Fruit fly (Drosophila melanogaster) whole organism, embryonic: ENCODE results near the gene dsd.

Source experiments
- Adf1 ChIP-seq: fragments of 200-800 bp; sonication (Bioruptor generic); IDR thresholded peaks from 2 replicates; pipeline ENCODE4 v1.3.6; 2022; ENCODE audit warnings: missing biosample characterization, missing genetic modification characterization
- Aef1 ChIP-seq: fragments of 200-800 bp; sonication (Bioruptor generic); IDR thresholded peaks from 3 replicates; pipeline ENCODE4 v1.3.6; 2022; ENCODE audit warnings: missing biosample characterization, missing genetic modification characterization
- Atf3 ChIP-seq: fragments of 200-800 bp; sonication (Bioruptor generic); optimal IDR thresholded peaks from 3 replicates; lab custom pipeline; 2016; ENCODE audit warnings: missing biosample characterization, missing genetic modification characterization
- CG10274 ChIP-seq: fragments of 200-800 bp; sonication (Bioruptor generic); optimal IDR thresholded peaks from 3 replicates; lab custom pipeline; 2017; ENCODE audit warnings: missing biosample characterization, mild to moderate bottlenecking, missing genetic modification characterization
- CG11456 ChIP-seq: fragments of 200-800 bp; sonication (Bioruptor generic); IDR thresholded peaks from 3 replicates; pipeline ENCODE4 v1.3.6; 2022; ENCODE audit warnings: missing biosample characterization, missing genetic modification characterization
- CG13123 ChIP-seq: fragments of 200-800 bp; sonication (Bioruptor generic); optimal IDR thresholded peaks from 2 replicates; lab custom pipeline; 2016; ENCODE audit warnings: missing biosample characterization, missing genetic modification characterization
- CG13424 ChIP-seq: fragments of 200-800 bp; sonication (Bioruptor generic); optimal IDR thresholded peaks from 2 replicates; lab custom pipeline; 2019; ENCODE audit warnings: missing biosample characterization, mild to moderate bottlenecking, missing genetic modification characterization, moderate library complexity
- CG14710 ChIP-seq: fragments of 200-800 bp; sonication (Bioruptor generic); optimal IDR thresholded peaks from 3 replicates; lab custom pipeline; 2019; ENCODE audit warnings: missing biosample characterization, mild to moderate bottlenecking, missing genetic modification characterization, moderate library complexity
- CG17328 ChIP-seq: fragments of 200-800 bp; sonication (Bioruptor generic); IDR thresholded peaks from 2 replicates; pipeline ENCODE4 v1.3.6; 2022; ENCODE audit warnings: missing biosample characterization, missing genetic modification characterization
- CG31365 ChIP-seq: fragments of 200-800 bp; sonication (Bioruptor generic); optimal IDR thresholded peaks from 2 replicates; lab custom pipeline; 2018; ENCODE audit warnings: missing biosample characterization, mild to moderate bottlenecking, missing genetic modification characterization
- CG34376 ChIP-seq: fragments of 200-800 bp; sonication (Bioruptor generic); optimal IDR thresholded peaks from 2 replicates; lab custom pipeline; 2018; ENCODE audit warnings: missing biosample characterization, mild to moderate bottlenecking, missing genetic modification characterization
- CG5180 ChIP-seq: fragments of 200-800 bp; sonication (Bioruptor generic); optimal IDR thresholded peaks from 3 replicates; lab custom pipeline; 2017; ENCODE audit warnings: missing biosample characterization, missing genetic modification characterization, mild to moderate bottlenecking, moderate library complexity, missing genetic modification reagents
- CG5245 ChIP-seq: fragments of 200-800 bp; sonication (Bioruptor generic); optimal IDR thresholded peaks from 3 replicates; lab custom pipeline; 2016; ENCODE audit warnings: missing biosample characterization, missing genetic modification characterization
- CG6765 ChIP-seq: fragments of 200-800 bp; sonication (Bioruptor generic); optimal IDR thresholded peaks from 3 replicates; lab custom pipeline; 2017; ENCODE audit warnings: missing biosample characterization, mild to moderate bottlenecking, missing genetic modification characterization
- CG7372 ChIP-seq: fragments of 200-800 bp; sonication (Bioruptor generic); IDR thresholded peaks from 2 replicates; pipeline ENCODE4 v1.3.6; 2022; ENCODE audit warnings: missing biosample characterization, missing genetic modification characterization
- CG7987 ChIP-seq: fragments of 200-800 bp; sonication (Bioruptor generic); optimal IDR thresholded peaks from 2 replicates; lab custom pipeline; 2018; ENCODE audit warnings: missing biosample characterization, mild to moderate bottlenecking, missing genetic modification characterization, moderate library complexity
- CG9437 ChIP-seq: fragments of 200-800 bp; sonication (Bioruptor generic); optimal IDR thresholded peaks from 2 replicates; lab custom pipeline; 2018; ENCODE audit warnings: missing biosample characterization, mild to moderate bottlenecking, missing genetic modification characterization
- Ets65A ChIP-seq: fragments of 200-800 bp; sonication (Bioruptor generic); peaks from one replicate; lab custom pipeline; 2016; ENCODE audit warnings: missing biosample characterization, missing genetic modification characterization
- H2.0 ChIP-seq: fragments of 200-800 bp; sonication (Bioruptor generic); IDR thresholded peaks from 2 replicates; pipeline ENCODE4 v1.3.6; 2022; ENCODE audit warnings: missing biosample characterization, missing genetic modification characterization
- HLH4C ChIP-seq: fragments of 200-800 bp; sonication (Bioruptor generic); IDR thresholded peaks from 3 replicates; pipeline ENCODE4 v1.3.6; 2022; ENCODE audit warnings: missing biosample characterization, missing genetic modification characterization; ENCODE audit not compliant: partially characterized antibody
- HmgZ ChIP-seq: fragments of 200-800 bp; sonication (Bioruptor generic); optimal IDR thresholded peaks from 2 replicates; lab custom pipeline; 2018; ENCODE audit warnings: missing biosample characterization, mild to moderate bottlenecking, missing genetic modification characterization
- Hr3 ChIP-seq: fragments of 200-800 bp; sonication (Bioruptor generic); optimal IDR thresholded peaks from 3 replicates; lab custom pipeline; 2016; ENCODE audit warnings: missing biosample characterization, missing genetic modification characterization
- Hsf ChIP-seq: fragments of 200-800 bp; sonication (Bioruptor generic); optimal IDR thresholded peaks from 3 replicates; lab custom pipeline; 2016; ENCODE audit warnings: missing biosample characterization, missing genetic modification characterization
- Neu2 ChIP-seq: fragments of 200-800 bp; sonication (Bioruptor generic); optimal IDR thresholded peaks from 3 replicates; lab custom pipeline; 2016; ENCODE audit warnings: missing biosample characterization, missing genetic modification characterization, borderline replicate concordance
- PHDP ChIP-seq: fragments of 200-800 bp; sonication (Bioruptor generic); optimal IDR thresholded peaks from 3 replicates; lab custom pipeline; 2018; ENCODE audit warnings: missing biosample characterization, mild to moderate bottlenecking, missing genetic modification characterization, moderate library complexity
- Scr ChIP-seq: fragments of 200-800 bp; sonication (Bioruptor generic); IDR thresholded peaks from 2 replicates; pipeline ENCODE4 v1.3.6; 2022; ENCODE audit warnings: missing biosample characterization, missing genetic modification characterization; ENCODE audit not compliant: partially characterized antibody
- Side ChIP-seq: fragments of 200-800 bp; sonication (Bioruptor generic); optimal IDR thresholded peaks from 2 replicates; lab custom pipeline; 2016; ENCODE audit warnings: missing biosample characterization, missing genetic modification characterization
- Sox100B ChIP-seq: fragments of 200-800 bp; sonication (Bioruptor generic); optimal IDR thresholded peaks from 3 replicates; lab custom pipeline; 2018; ENCODE audit warnings: missing biosample characterization, mild to moderate bottlenecking, missing genetic modification characterization
- Sry-β ChIP-seq: fragments of 200-800 bp; sonication (Bioruptor generic); optimal IDR thresholded peaks from 2 replicates; lab custom pipeline; 2018; ENCODE audit warnings: missing biosample characterization, mild to moderate bottlenecking, missing genetic modification characterization, moderate library complexity
- Sry-δ ChIP-seq: fragments of 200-800 bp; sonication (Bioruptor generic); optimal IDR thresholded peaks from 2 replicates; lab custom pipeline; 2016; ENCODE audit warnings: missing biosample characterization, missing genetic modification characterization
- Ssrp ChIP-seq: fragments of 200-800 bp; sonication (Bioruptor generic); optimal IDR thresholded peaks from 2 replicates; lab custom pipeline; 2018; ENCODE audit warnings: missing biosample characterization, mild to moderate bottlenecking, missing genetic modification characterization, moderate library complexity
- Taf1 ChIP-seq: fragments of 200-800 bp; sonication (Bioruptor generic); IDR thresholded peaks from 2 replicates; pipeline ENCODE4 v1.3.6; 2022; ENCODE audit warnings: missing biosample characterization, missing genetic modification characterization
- Tbp ChIP-seq: fragments of >200 bp; optimal IDR thresholded peaks from 2 replicates; lab custom pipeline; 2018; ENCODE audit warnings: missing biosample characterization, missing genetic modification characterization
- ap ChIP-seq: fragments of 200-800 bp; sonication (Bioruptor generic); IDR thresholded peaks from 2 replicates; pipeline ENCODE4 v1.3.6; 2022; ENCODE audit warnings: missing biosample characterization, missing genetic modification characterization
- ato ChIP-seq: fragments of 200-800 bp; sonication (Bioruptor generic); IDR thresholded peaks from 2 replicates; pipeline ENCODE4 v1.3.6; 2022; ENCODE audit warnings: missing biosample characterization, missing genetic modification characterization; ENCODE audit not compliant: partially characterized antibody
- az2 ChIP-seq: fragments of 200-800 bp; sonication (Bioruptor generic); optimal IDR thresholded peaks from 3 replicates; lab custom pipeline; 2016; ENCODE audit warnings: missing biosample characterization, missing genetic modification characterization
- cas ChIP-seq: fragments of 200-800 bp; sonication (Bioruptor generic); IDR thresholded peaks from 2 replicates; pipeline ENCODE4 v1.3.6; 2022; ENCODE audit warnings: missing biosample characterization, missing genetic modification characterization
- corto ChIP-seq: fragments of 200-800 bp; sonication (Bioruptor generic); optimal IDR thresholded peaks from 2 replicates; lab custom pipeline; 2016; ENCODE audit warnings: missing biosample characterization, mild to moderate bottlenecking, missing genetic modification characterization, moderate library complexity
- dysf ChIP-seq: fragments of 200-800 bp; sonication (Bioruptor generic); IDR thresholded peaks from 3 replicates; pipeline ENCODE4 v1.3.6; 2022; ENCODE audit warnings: missing biosample characterization, missing genetic modification characterization
- fu2 ChIP-seq: fragments of 200-800 bp; sonication (Bioruptor generic); optimal IDR thresholded peaks from 2 replicates; lab custom pipeline; 2016; ENCODE audit warnings: missing biosample characterization, missing genetic modification characterization
- h ChIP-seq: fragments of >200 bp; optimal IDR thresholded peaks from 2 replicates; lab custom pipeline; 2017
- jing ChIP-seq: fragments of 200-800 bp; sonication (Bioruptor generic); optimal IDR thresholded peaks from 2 replicates; lab custom pipeline; 2018; ENCODE audit warnings: missing biosample characterization, mild to moderate bottlenecking, missing genetic modification characterization
- lbe ChIP-seq: fragments of 200-800 bp; sonication (Bioruptor generic); optimal IDR thresholded peaks from 2 replicates; lab custom pipeline; 2016; ENCODE audit warnings: missing biosample characterization, mild to moderate bottlenecking, missing genetic modification characterization
- mam ChIP-seq: fragments of 200-800 bp; sonication (Bioruptor generic); optimal IDR thresholded peaks from 3 replicates; lab custom pipeline; 2016; ENCODE audit warnings: missing biosample characterization, missing genetic modification characterization
- onecut ChIP-seq: fragments of 200-800 bp; sonication (Bioruptor generic); IDR thresholded peaks from 2 replicates; pipeline ENCODE4 v1.3.6; 2022; ENCODE audit warnings: missing biosample characterization, missing genetic modification characterization
- slbo ChIP-seq: fragments of 200-800 bp; sonication (Bioruptor generic); IDR thresholded peaks from 2 replicates; pipeline ENCODE4 v1.3.6; 2022; ENCODE audit warnings: missing biosample characterization, missing genetic modification characterization
- slou ChIP-seq: fragments of 200-800 bp; sonication (Bioruptor generic); optimal IDR thresholded peaks from 3 replicates; lab custom pipeline; 2016; ENCODE audit warnings: missing biosample characterization, missing genetic modification characterization
- sqz ChIP-seq: fragments of 200-800 bp; sonication (Bioruptor generic); optimal IDR thresholded peaks from 3 replicates; lab custom pipeline; 2018; ENCODE audit warnings: missing biosample characterization, mild to moderate bottlenecking, missing genetic modification characterization
- ssp ChIP-seq: fragments of 200-800 bp; sonication (Bioruptor generic); IDR thresholded peaks from 2 replicates; pipeline ENCODE4 v1.3.6; 2022; ENCODE audit warnings: missing biosample characterization, missing genetic modification characterization
- trem ChIP-seq: fragments of 200-800 bp; optimal IDR thresholded peaks from 3 replicates; lab custom pipeline; 2019; ENCODE audit warnings: missing biosample characterization, mild to moderate bottlenecking, missing genetic modification characterization, moderate library complexity
- twi ChIP-seq: fragments of 200-800 bp; optimal IDR thresholded peaks from 2 replicates; lab custom pipeline; 2019; ENCODE audit warnings: missing biosample characterization, mild to moderate bottlenecking, missing genetic modification characterization, moderate library complexity
- wek ChIP-seq: fragments of 200-800 bp; sonication (Bioruptor generic); optimal IDR thresholded peaks from 3 replicates; lab custom pipeline; 2018; ENCODE audit warnings: missing biosample characterization, mild to moderate bottlenecking, missing genetic modification characterization, moderate library complexity
- zf30C ChIP-seq: fragments of 200-800 bp; sonication (Bioruptor generic); optimal IDR thresholded peaks from 3 replicates; lab custom pipeline; 2018; ENCODE audit warnings: missing biosample characterization, mild to moderate bottlenecking, missing genetic modification characterization

dsd gene

dm6 chr3R:27613814-27614213 is 6.6 kb upstream of the dsd start (continued):
- TF ChIP-seq ap (GFP tag; lab: Robert Waterston, UW): 0 out of 2 replicates have a peak, but pooled peaks have one; percentile 32
- TF ChIP-seq slou: no peak
- TF ChIP-seq lbe (GFP tag; lab: Kevin White, UChicago): no peak
- no peak for TF ChIP-seq trem (tag; lab: Kevin White, UChicago)
- TF ChIP-seq CG6765: no peak
- TF ChIP-seq HLH4C (GFP tag; lab: Robert Waterston, UW): no peak
- TF ChIP-seq CG34376 (GFP tag; lab: Kevin White, UChicago): no peak
- no peak for TF ChIP-seq CG9437 (GFP tag; lab: Kevin White, UChicago)
- no peak for TF ChIP-seq Aef1
- TF ChIP-seq slbo (GFP tag; lab: Robert Waterston, UW): peak; percentile 52
- TF ChIP-seq Atf3 (GFP tag; lab: Kevin White, UChicago): no peak
- TF ChIP-seq CG5180: no peak
- TF ChIP-seq Ssrp (tag; lab: Kevin White, UChicago): no peak
- TF ChIP-seq mam (GFP tag; lab: Kevin White, UChicago): no peak
- no peak for TF ChIP-seq Side (GFP tag; lab: Kevin White, UChicago)
- no peak for TF ChIP-seq ssp (GFP tag; lab: Robert Waterston, UW)
- no peak for TF ChIP-seq PHDP (tag; lab: Kevin White, UChicago)
- TF ChIP-seq HmgZ (tag; lab: Kevin White, UChicago): no peak
- TF ChIP-seq Adf1 (GFP tag; lab: Robert Waterston, UW): no peak
- TF ChIP-seq Tbp: no peak
- TF ChIP-seq Hr3 (GFP tag; lab: Kevin White, UChicago): no peak
- TF ChIP-seq Neu2: no peak
- TF ChIP-seq ato (GFP tag; lab: Robert Waterston, UW): no peak
- TF ChIP-seq Sox100B (GFP tag; lab: Kevin White, UChicago): no peak
- TF ChIP-seq h (lab: Kevin White, UChicago): no peak
- no peak for TF ChIP-seq CG13424 (tag; lab: Kevin White, UChicago)
- TF ChIP-seq wek (GFP tag; lab: Kevin White, UChicago): no peak
- TF ChIP-seq twi (tag; lab: Kevin White, UChicago): no peak
- TF ChIP-seq corto: no peak
- TF ChIP-seq CG14710: no peak
- no peak for TF ChIP-seq cas (GFP tag; lab: Robert Waterston, UW)
- TF ChIP-seq CG13123: no peak
- no peak for TF ChIP-seq Sry-δ (GFP tag; lab: Kevin White, UChicago)
- no peak for TF ChIP-seq Hsf (GFP tag; lab: Kevin White, UChicago)
- TF ChIP-seq CG7372 (GFP tag; lab: Robert Waterston, UW): 0 out of 2 replicates have a peak, but pooled peaks have one; percentile 8
- no peak for TF ChIP-seq CG17328 (GFP tag; lab: Robert Waterston, UW)
- no peak for TF ChIP-seq az2 (GFP tag; lab: Kevin White, UChicago)
- no peak for TF ChIP-seq zf30C (GFP tag; lab: Kevin White, UChicago)
- TF ChIP-seq fu2: no peak
- TF ChIP-seq onecut: no peak
- no peak for TF ChIP-seq CG11456 (GFP tag; lab: Robert Waterston, UW)
- no peak for TF ChIP-seq CG5245 (GFP tag; lab: Kevin White, UChicago)
- no peak for TF ChIP-seq H2.0 (GFP tag; lab: Robert Waterston, UW)
- no peak for TF ChIP-seq Scr (GFP tag; lab: Robert Waterston, UW)
- TF ChIP-seq CG31365 (tag; lab: Kevin White, UChicago): no peak
- TF ChIP-seq sqz: no peak
- TF ChIP-seq CG7987 (GFP tag; lab: Kevin White, UChicago): no peak
- TF ChIP-seq Ets65A (GFP tag; lab: Kevin White, UChicago): peak; percentile 12
- TF ChIP-seq Taf1 (GFP tag; lab: Robert Waterston, UW): no peak
- TF ChIP-seq dysf (GFP tag; lab: Robert Waterston, UW): peak; percentile 49; the same call in 2 of the 3 replicates
- no peak for TF ChIP-seq CG10274 (GFP tag; lab: Kevin White, UChicago)
- TF ChIP-seq jing: no peak
- TF ChIP-seq Sry-β (GFP tag; lab: Kevin White, UChicago): no peak
